Worm (Caenorhabditis elegans) whole organism, late embryonic: ENCODE data around the gene bus-12.
A peak's percentile ranks its signal among the peaks of the same experiment; 100 is the strongest.

Experiments used
- C08G9.2 ChIP-seq: sonication (generic microtip); optimal IDR thresholded peaks from 2 replicates; lab custom pipeline; 2016; ENCODE audit warnings: mild to moderate bottlenecking, missing genetic modification characterization, moderate library complexity, missing compliant biosample characterization
- F13H6.1 ChIP-seq: sonication (generic microtip); optimal IDR thresholded peaks from 2 replicates; lab custom pipeline; 2016; ENCODE audit warnings: missing genetic modification characterization, missing compliant biosample characterization
- K02D7.2 ChIP-seq: sonication (generic microtip); optimal IDR thresholded peaks from 2 replicates; lab custom pipeline; 2017; ENCODE audit warnings: mild to moderate bottlenecking, missing genetic modification characterization, missing compliant biosample characterization
- T23F11.4 ChIP-seq: fragments of 200-800 bp; sonication (Bioruptor generic); optimal IDR thresholded peaks from 2 replicates; lab custom pipeline; 2018; ENCODE audit warnings: mild to moderate bottlenecking, missing genetic modification characterization, missing compliant biosample characterization
- ahr-1 ChIP-seq: sonication (generic microtip); optimal IDR thresholded peaks from 2 replicates; lab custom pipeline; 2016; ENCODE audit warnings: missing genetic modification characterization, missing compliant biosample characterization
- ama-1 ChIP-seq: fragments of 150-350 bp; optimal IDR thresholded peaks from 2 replicates; lab custom pipeline; 2014
- ceh-18 ChIP-seq: sonication (generic microtip); optimal IDR thresholded peaks from 2 replicates; lab custom pipeline; 2016; ENCODE audit warnings: missing genetic modification characterization, missing compliant biosample characterization
- ceh-19 ChIP-seq: fragments of 200-800 bp; sonication (Bioruptor generic); optimal IDR thresholded peaks from 2 replicates; lab custom pipeline; 2018; ENCODE audit warnings: mild to moderate bottlenecking, missing genetic modification characterization, missing compliant biosample characterization
- ceh-2 ChIP-seq: sonication (generic microtip); optimal IDR thresholded peaks from 2 replicates; lab custom pipeline; 2016; ENCODE audit warnings: missing genotype, missing genetic modification characterization, missing compliant biosample characterization
- ceh-22 ChIP-seq: sonication (generic microtip); optimal IDR thresholded peaks from 2 replicates; lab custom pipeline; 2017; ENCODE audit warnings: missing biosample characterization, missing genetic modification characterization
- ceh-30 ChIP-seq: fragments of 150-350 bp; optimal IDR thresholded peaks from 2 replicates; lab custom pipeline; 2014; ENCODE audit warnings: missing biosample characterization, missing genetic modification characterization
- ceh-31 ChIP-seq: sonication (generic microtip); optimal IDR thresholded peaks from 2 replicates; lab custom pipeline; 2016; ENCODE audit warnings: missing genetic modification characterization, missing compliant biosample characterization
- ceh-34 ChIP-seq: sonication (generic microtip); optimal IDR thresholded peaks from 2 replicates; lab custom pipeline; 2016; ENCODE audit warnings: mild to moderate bottlenecking, missing genetic modification characterization, missing compliant biosample characterization
- ceh-45 ChIP-seq: fragments of 200-800 bp; sonication (Bioruptor generic); IDR thresholded peaks from 2 replicates; pipeline ENCODE4 v1.3.6; 2022; ENCODE audit warnings: missing genetic modification reagents, missing genetic modification characterization, missing compliant biosample characterization
- che-1 ChIP-seq: sonication (generic microtip); optimal IDR thresholded peaks from 2 replicates; lab custom pipeline; 2016; ENCODE audit warnings: mild to moderate bottlenecking, missing genetic modification characterization, missing compliant biosample characterization
- dmd-4 ChIP-seq: sonication (generic microtip); optimal IDR thresholded peaks from 2 replicates; lab custom pipeline; 2016; ENCODE audit warnings: borderline replicate concordance, missing genetic modification characterization, missing compliant biosample characterization
- elt-2 ChIP-seq: sonication (generic microtip); optimal IDR thresholded peaks from 2 replicates; lab custom pipeline; 2016; ENCODE audit warnings: missing genetic modification reagents, missing genetic modification characterization, missing compliant biosample characterization
- ets-4 ChIP-seq: sonication (generic microtip); optimal IDR thresholded peaks from 2 replicates; lab custom pipeline; 2016; ENCODE audit warnings: missing genetic modification characterization, missing compliant biosample characterization
- eyg-1 ChIP-seq: sonication (generic microtip); optimal IDR thresholded peaks from 2 replicates; lab custom pipeline; 2016; ENCODE audit warnings: missing genotype, missing genetic modification characterization, missing compliant biosample characterization
- fax-1 ChIP-seq: sonication (generic microtip); optimal IDR thresholded peaks from 2 replicates; lab custom pipeline; 2016; ENCODE audit warnings: missing genotype, missing genetic modification characterization, missing compliant biosample characterization
- fkh-10 ChIP-seq: fragments of 150-350 bp; optimal IDR thresholded peaks from 2 replicates; lab custom pipeline; 2014; ENCODE audit warnings: missing biosample characterization, missing genetic modification reagents, missing genetic modification characterization
- fkh-6 ChIP-seq: sonication (generic microtip); optimal IDR thresholded peaks from 2 replicates; lab custom pipeline; 2016; ENCODE audit warnings: missing genetic modification characterization, missing compliant biosample characterization
- gmeb-2 ChIP-seq: sonication (generic microtip); optimal IDR thresholded peaks from 2 replicates; lab custom pipeline; 2016; ENCODE audit warnings: missing genetic modification characterization, inconsistent platforms, missing compliant biosample characterization
- hlh-13 ChIP-seq: fragments of 200-800 bp; sonication (Bioruptor generic); optimal IDR thresholded peaks from 2 replicates; lab custom pipeline; 2018; ENCODE audit warnings: mild to moderate bottlenecking, missing genetic modification characterization, missing compliant biosample characterization
- hlh-30 ChIP-seq: sonication (generic microtip); optimal IDR thresholded peaks from 2 replicates; lab custom pipeline; 2017; ENCODE audit warnings: antibody characterized with exemption, missing genetic modification characterization, missing compliant biosample characterization; ENCODE audit not compliant: insufficient read depth
- hlh-6 ChIP-seq: sonication (generic microtip); optimal IDR thresholded peaks from 2 replicates; lab custom pipeline; 2016; ENCODE audit warnings: missing genotype, missing genetic modification characterization, missing compliant biosample characterization
- hlh-8 ChIP-seq: sonication (generic microtip); optimal IDR thresholded peaks from 2 replicates; lab custom pipeline; 2016; ENCODE audit warnings: missing genotype, missing genetic modification characterization, missing compliant biosample characterization
- lim-6 ChIP-seq: sonication (generic microtip); optimal IDR thresholded peaks from 2 replicates; lab custom pipeline; 2016; ENCODE audit warnings: missing genetic modification characterization, missing compliant biosample characterization
- madf-2 ChIP-seq: sonication (generic microtip); optimal IDR thresholded peaks from 2 replicates; lab custom pipeline; 2017; ENCODE audit warnings: missing genetic modification characterization, missing compliant biosample characterization
- mec-3 ChIP-seq: sonication (generic microtip); optimal IDR thresholded peaks from 2 replicates; lab custom pipeline; 2016; ENCODE audit warnings: borderline replicate concordance, missing genetic modification characterization, missing compliant biosample characterization
- nfya-1 ChIP-seq: sonication (generic microtip); optimal IDR thresholded peaks from 2 replicates; lab custom pipeline; 2017; ENCODE audit warnings: missing genetic modification characterization, mild to moderate bottlenecking, missing compliant biosample characterization, antibody characterized with exemption, moderate library complexity
- nhr-11 ChIP-seq: fragments of 150-350 bp; optimal IDR thresholded peaks from 2 replicates; lab custom pipeline; 2014; ENCODE audit warnings: missing biosample characterization, missing genetic modification characterization
- odd-2 ChIP-seq: sonication (generic microtip); optimal IDR thresholded peaks from 2 replicates; lab custom pipeline; 2017; ENCODE audit warnings: antibody characterized with exemption, mild to moderate bottlenecking, missing genetic modification characterization, missing compliant biosample characterization
- pag-3 ChIP-seq: sonication (generic microtip); optimal IDR thresholded peaks from 2 replicates; lab custom pipeline; 2016; ENCODE audit warnings: missing compliant biosample characterization, missing genetic modification characterization, borderline replicate concordance
- pax-1 ChIP-seq: fragments of 150-350 bp; optimal IDR thresholded peaks from 2 replicates; lab custom pipeline; 2014; ENCODE audit warnings: missing biosample characterization, missing genetic modification characterization
- pha-2 ChIP-seq: sonication (generic microtip); optimal IDR thresholded peaks from 2 replicates; lab custom pipeline; 2017; ENCODE audit warnings: mild to moderate bottlenecking, missing genetic modification characterization, missing compliant biosample characterization
- pha-4 ChIP-seq: fragments of 150-350 bp; optimal IDR thresholded peaks from 2 replicates; lab custom pipeline; 2018; ENCODE audit warnings: missing biosample characterization, missing genetic modification reagents, missing genetic modification characterization
- ref-2 ChIP-seq: sonication (generic microtip); optimal IDR thresholded peaks from 2 replicates; lab custom pipeline; 2016; ENCODE audit warnings: missing genetic modification characterization, missing compliant biosample characterization
- rnt-1 ChIP-seq: sonication (generic microtip); optimal IDR thresholded peaks from 2 replicates; lab custom pipeline; 2016; ENCODE audit warnings: missing genetic modification characterization, missing compliant biosample characterization
- sdc-2 ChIP-seq: sonication (generic microtip); optimal IDR thresholded peaks from 2 replicates; lab custom pipeline; 2016; ENCODE audit warnings: missing genotype, missing genetic modification characterization, missing compliant biosample characterization
- sox-2 ChIP-seq: fragments of 200-800 bp; sonication (Bioruptor generic); IDR thresholded peaks from 2 replicates; pipeline ENCODE4 v1.3.6; 2022; ENCODE audit warnings: missing genetic modification reagents, missing genetic modification characterization, missing compliant biosample characterization
- sox-4 ChIP-seq: sonication (generic microtip); optimal IDR thresholded peaks from 2 replicates; lab custom pipeline; 2017; ENCODE audit warnings: mild to moderate bottlenecking, missing genetic modification characterization, inconsistent platforms, missing compliant biosample characterization
- tbx-2 ChIP-seq: sonication (generic microtip); optimal IDR thresholded peaks from 2 replicates; lab custom pipeline; 2016; ENCODE audit warnings: missing genetic modification characterization, missing compliant biosample characterization
- tbx-7 ChIP-seq: sonication (generic microtip); optimal IDR thresholded peaks from 2 replicates; lab custom pipeline; 2016; ENCODE audit warnings: missing genotype, missing genetic modification characterization, missing compliant biosample characterization
- ttx-3 ChIP-seq: sonication (generic microtip); optimal IDR thresholded peaks from 2 replicates; lab custom pipeline; 2016; ENCODE audit warnings: missing genetic modification reagents, missing genetic modification characterization, missing compliant biosample characterization
- unc-42 ChIP-seq: sonication (generic microtip); optimal IDR thresholded peaks from 2 replicates; lab custom pipeline; 2016; ENCODE audit warnings: missing genotype, missing genetic modification characterization, missing compliant biosample characterization
- zip-5 ChIP-seq: sonication (generic microtip); optimal IDR thresholded peaks from 2 replicates; lab custom pipeline; 2016; ENCODE audit warnings: missing genetic modification characterization, missing compliant biosample characterization
- ztf-16 ChIP-seq: sonication (generic microtip); optimal IDR thresholded peaks from 2 replicates; lab custom pipeline; 2017; ENCODE audit warnings: missing genetic modification characterization, missing compliant biosample characterization

The bus-12 gene

ce11 chrIV:13272494-13272893 lies 16.5 kb downstream of the bus-12 start, which contains the start of gene unc-26:
Gene unc-26, minus strand, starts transcription at chrIV:13272516.
- TF ChIP-seq ceh-31 (tag; lab: Kevin White, UChicago), result peak; percentile 22
- peak; percentile 44 for TF ChIP-seq fax-1 (tag; lab: Kevin White, UChicago)
- TF ChIP-seq unc-42, result peak; percentile 36
- no peak for TF ChIP-seq dmd-4
- TF ChIP-seq nfya-1 (tag; lab: Kevin White, UChicago), result peak; percentile 17
- peak; percentile 12 for TF ChIP-seq ceh-18

ce11 chrIV:13282778-13283177 lies 26.8 kb downstream of the bus-12 start, which contains the start of gene cpsf-3:
Gene cpsf-3, minus strand, starts transcription at chrIV:13282878.
- TF ChIP-seq F13H6.1, result no peak
- no peak for TF ChIP-seq ceh-34 (tag; lab: Kevin White, UChicago)
- TF ChIP-seq hlh-6, result no peak
- no peak for TF ChIP-seq pax-1 (tag; lab: Kevin White, UChicago)
- no peak for TF ChIP-seq pha-4 (tag; lab: Kevin White, UChicago)
- no peak for TF ChIP-seq odd-2 (tag; lab: Kevin White, UChicago)
- no peak for TF ChIP-seq ceh-22
- no peak for TF ChIP-seq ceh-19
- no peak for TF ChIP-seq hlh-30
- no peak for TF ChIP-seq ceh-18
- TF ChIP-seq ets-4, result no peak
- TF ChIP-seq hlh-13 (GFP tag; lab: Kevin White, UChicago), result no peak

- peak; percentile 26 for TF ChIP-seq ets-4
- peak; percentile 77 for TF ChIP-seq ceh-31 (tag; lab: Kevin White, UChicago)
- TF ChIP-seq sdc-2 (tag; lab: Kevin White, UChicago), result no peak
- TF ChIP-seq zip-5 (tag; lab: Kevin White, UChicago), result peak; percentile 57
- peak; percentile 7 for TF ChIP-seq ttx-3 (tag; lab: Kevin White, UChicago)
- TF ChIP-seq fkh-10 (GFP tag; lab: Kevin White, UChicago), result no peak
- no peak for TF ChIP-seq pag-3
- TF ChIP-seq hlh-8, result peak; percentile 23
- peak; percentile 72 for TF ChIP-seq ceh-2
- peak; percentile 22 for TF ChIP-seq tbx-7 (tag; lab: Kevin White, UChicago)
- TF ChIP-seq ceh-30 (tag; lab: Kevin White, UChicago), result no peak
- no peak for TF ChIP-seq madf-2 (tag; lab: Kevin White, UChicago)
- peak; percentile 47 for TF ChIP-seq elt-2
- peak; percentile 80 for TF ChIP-seq C08G9.2 (tag; lab: Kevin White, UChicago)
- TF ChIP-seq, all 69 proteins: peak for 9
These were observed 33.3 kb downstream of the bus-12 start, which contains the start of gene Y67H2A.10 for ce11 chrIV:13289321-13289720. Gene Y67H2A.10, minus strand, starts transcription at chrIV:13289504.

- TF ChIP-seq dmd-4 (no peak), rnt-1 (tag; lab: Kevin White, UChicago) (no peak), che-1 (tag; lab: Kevin White, UChicago) (no peak), zip-5 (tag; lab: Kevin White, UChicago) (no peak), sox-4 (no peak), nhr-11 (tag; lab: Kevin White, UChicago) (no peak)
These were observed 34.3 kb downstream of the bus-12 start for ce11 chrIV:13290239-13290638.

- peak; percentile 15 for TF ChIP-seq rnt-1 (tag; lab: Kevin White, UChicago)
- TF ChIP-seq tbx-2 (tag; lab: Kevin White, UChicago), result no peak
- no peak for TF ChIP-seq K02D7.2 (tag; lab: Kevin White, UChicago)
- peak; percentile 15 for TF ChIP-seq ztf-16 (tag; lab: Kevin White, UChicago)
- no peak for TF ChIP-seq hlh-6
- TF ChIP-seq ceh-45 (GFP tag; lab: Robert Waterston, UW), result no peak
- TF ChIP-seq ref-2 (tag; lab: Kevin White, UChicago), result peak; percentile 6
- no peak for TF ChIP-seq mec-3 (tag; lab: Kevin White, UChicago)
- TF ChIP-seq ama-1, result no peak
- TF ChIP-seq ceh-22, result no peak
- TF ChIP-seq T23F11.4 (GFP tag; lab: Kevin White, UChicago), result no peak
- no peak for TF ChIP-seq sox-2
- no peak for TF ChIP-seq dmd-4
- no peak for TF ChIP-seq hlh-13 (GFP tag; lab: Kevin White, UChicago)
- TF ChIP-seq eyg-1 (tag; lab: Kevin White, UChicago), result no peak
- TF ChIP-seq lim-6 (tag; lab: Kevin White, UChicago), result no peak
- TF ChIP-seq ahr-1 (tag; lab: Kevin White, UChicago), result no peak
- TF ChIP-seq gmeb-2, result no peak
- no peak for TF ChIP-seq pha-2 (tag; lab: Kevin White, UChicago)
- no peak for TF ChIP-seq fax-1 (tag; lab: Kevin White, UChicago)
- TF ChIP-seq fkh-6, result no peak
These were observed 41.8 kb downstream of the bus-12 start, which contains the start of the genes Y67H2A.2 and micu-1 for ce11 chrIV:13297746-13298145. Gene Y67H2A.2, minus strand, starts transcription at chrIV:13297819. Gene micu-1, plus strand, starts transcription at chrIV:13297926.
